Worm (Caenorhabditis elegans) whole organism, L3 larva: ENCODE measurements around the gene mcat-1.

Experiments
- aly-2 ChIP-seq: fragments of 150-350 bp; optimal IDR thresholded peaks from 2 replicates; lab custom pipeline; 2014; ENCODE audit warnings: missing biosample characterization, missing genetic modification characterization
- nhr-23 ChIP-seq: fragments of 150-350 bp; optimal IDR thresholded peaks from 2 replicates; lab custom pipeline; 2014; ENCODE audit warnings: missing biosample characterization, missing genetic modification reagents, missing genetic modification characterization
- nhr-237 ChIP-seq: fragments of 150-350 bp; optimal IDR thresholded peaks from 2 replicates; lab custom pipeline; 2014; ENCODE audit warnings: missing biosample characterization, missing genetic modification characterization
- pha-4 ChIP-seq: fragments of 150-350 bp; optimal IDR thresholded peaks from 2 replicates; lab custom pipeline; 2014; ENCODE audit warnings: missing biosample characterization, missing genetic modification reagents, missing genetic modification characterization
- zag-1 ChIP-seq: fragments of 150-350 bp; optimal IDR thresholded peaks from 2 replicates; lab custom pipeline; 2014; ENCODE audit warnings: missing biosample characterization, missing genetic modification characterization
- ztf-11 ChIP-seq: fragments of 150-350 bp; optimal IDR thresholded peaks from 2 replicates; lab custom pipeline; 2014; ENCODE audit warnings: missing biosample characterization, missing genetic modification characterization

DNA sequence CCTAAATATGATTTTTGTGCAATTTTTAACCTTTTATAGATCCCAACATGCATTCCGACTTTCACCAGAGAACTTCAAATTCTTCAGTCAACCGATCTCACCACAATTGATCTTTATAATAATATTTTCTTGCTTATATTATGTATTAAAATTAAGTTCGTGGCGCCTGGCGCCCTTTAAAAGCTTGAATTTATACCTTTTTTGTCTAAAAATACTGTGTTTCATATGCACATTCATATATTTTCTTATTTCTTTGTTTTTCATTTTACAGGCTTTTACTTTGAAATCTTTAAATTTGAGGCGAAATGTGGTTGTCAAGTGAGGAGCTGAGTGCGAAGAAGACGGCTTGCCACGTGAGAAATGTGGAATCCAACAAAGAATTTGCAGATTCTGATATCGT, 46.6 kb downstream of the mcat-1 start, which contains the start of gene rpoa-49:
- no peak for TF ChIP-seq aly-2 (tag; lab: Kevin White, UChicago)
- TF ChIP-seq zag-1, result no peak
- TF ChIP-seq nhr-237, result no peak
- no peak for TF ChIP-seq nhr-23 (tag; lab: Kevin White, UChicago)
- no peak for TF ChIP-seq ztf-11 (tag; lab: Kevin White, UChicago)
- no peak for TF ChIP-seq pha-4 (tag; lab: Kevin White, UChicago)
